Worm (Caenorhabditis elegans) whole organism, mixed stage, embryonic: Measurements from ENCODE around the gene crb-1.
A peak's percentile ranks its signal among the peaks of the same experiment; 100 is the strongest.

ENCODE experiments used
- M03D4.4 ChIP-seq: sonication (generic microtip); optimal IDR thresholded peaks from 2 replicates; lab custom pipeline; 2017; ENCODE audit warnings: mild to moderate bottlenecking, missing genetic modification characterization, missing compliant biosample characterization
- bed-3 ChIP-seq: fragments of 200-800 bp; sonication (Bioruptor generic); optimal IDR thresholded peaks from 3 replicates; lab custom pipeline; 2018; ENCODE audit warnings: mild to moderate bottlenecking, missing genetic modification characterization, moderate library complexity, missing compliant biosample characterization
- blmp-1 ChIP-seq: fragments of 150-350 bp; optimal IDR thresholded peaks from 2 replicates; lab custom pipeline; 2014; ENCODE audit warnings: missing biosample characterization, missing genetic modification characterization
- ceh-39 ChIP-seq: fragments of 150-350 bp; optimal IDR thresholded peaks from 2 replicates; lab custom pipeline; 2014; ENCODE audit warnings: missing biosample characterization, missing genetic modification characterization
- ceh-43 ChIP-seq: fragments of 200-800 bp; sonication (Bioruptor generic); optimal IDR thresholded peaks from 2 replicates; lab custom pipeline; 2018; ENCODE audit warnings: mild to moderate bottlenecking, missing genetic modification characterization, moderate library complexity, missing compliant biosample characterization
- ceh-83 ChIP-seq: fragments of 200-800 bp; sonication (Bioruptor generic); optimal IDR thresholded peaks from 2 replicates; lab custom pipeline; 2018; ENCODE audit warnings: mild to moderate bottlenecking, missing genetic modification characterization, missing compliant biosample characterization
- ces-1 ChIP-seq: fragments of 150-350 bp; optimal IDR thresholded peaks from 2 replicates; lab custom pipeline; 2014; ENCODE audit warnings: missing biosample characterization, missing genetic modification reagents, missing genetic modification characterization
- cnd-1 ChIP-seq: fragments of 200-800 bp; sonication (Bioruptor generic); optimal IDR thresholded peaks from 2 replicates; lab custom pipeline; 2018; ENCODE audit warnings: mild to moderate bottlenecking, missing genetic modification characterization, missing compliant biosample characterization
- elt-1 ChIP-seq: sonication (generic microtip); optimal IDR thresholded peaks from 2 replicates; lab custom pipeline; 2017; ENCODE audit warnings: missing genetic modification characterization, mild to moderate bottlenecking, missing compliant biosample characterization, antibody characterized with exemption, moderate library complexity, borderline replicate concordance; ENCODE audit not compliant: insufficient read depth
- elt-3 ChIP-seq: fragments of 150-350 bp; optimal IDR thresholded peaks from 2 replicates; lab custom pipeline; 2014; ENCODE audit warnings: missing biosample characterization, missing genetic modification characterization
- flh-1 ChIP-seq: fragments of 200-800 bp; sonication (Bioruptor generic); optimal IDR thresholded peaks from 2 replicates; lab custom pipeline; 2018; ENCODE audit warnings: mild to moderate bottlenecking, missing genetic modification characterization, moderate library complexity, missing compliant biosample characterization
- ham-2 ChIP-seq: fragments of 200-800 bp; sonication (Bioruptor generic); optimal IDR thresholded peaks from 2 replicates; lab custom pipeline; 2018; ENCODE audit warnings: mild to moderate bottlenecking, missing genetic modification characterization, missing compliant biosample characterization
- lin-13 ChIP-seq: fragments of 150-350 bp; optimal IDR thresholded peaks from 2 replicates; lab custom pipeline; 2014; ENCODE audit warnings: missing biosample characterization, missing genetic modification characterization
- lin-32 ChIP-seq: fragments of 200-800 bp; sonication (Bioruptor generic); optimal IDR thresholded peaks from 2 replicates; lab custom pipeline; 2018; ENCODE audit warnings: mild to moderate bottlenecking, missing genetic modification characterization, missing compliant biosample characterization
- mep-1 ChIP-seq: fragments of 150-350 bp; optimal IDR thresholded peaks from 2 replicates; lab custom pipeline; 2017; ENCODE audit warnings: missing biosample characterization, missing genetic modification reagents, missing genetic modification characterization, inconsistent platforms
- mls-2 ChIP-seq: sonication (generic microtip); optimal IDR thresholded peaks from 2 replicates; lab custom pipeline; 2016; ENCODE audit warnings: mild to moderate bottlenecking, missing genetic modification characterization, moderate library complexity, missing compliant biosample characterization
- nhr-12 ChIP-seq: fragments of 150-350 bp; optimal IDR thresholded peaks from 2 replicates; lab custom pipeline; 2014; ENCODE audit warnings: missing biosample characterization, missing genetic modification characterization
- nhr-2 ChIP-seq: fragments of 150-350 bp; optimal IDR thresholded peaks from 2 replicates; lab custom pipeline; 2014; ENCODE audit warnings: missing biosample characterization, missing genetic modification characterization
- nhr-237 ChIP-seq: fragments of 150-350 bp; optimal IDR thresholded peaks from 2 replicates; lab custom pipeline; 2014; ENCODE audit warnings: missing biosample characterization, missing genetic modification characterization
- sem-2 ChIP-seq: fragments of 200-800 bp; sonication (Bioruptor generic); optimal IDR thresholded peaks from 2 replicates; lab custom pipeline; 2018; ENCODE audit warnings: mild to moderate bottlenecking, missing genetic modification characterization, missing compliant biosample characterization
- snpc-4 ChIP-seq: fragments of 150-350 bp; optimal IDR thresholded peaks from 2 replicates; lab custom pipeline; 2014; ENCODE audit warnings: missing biosample characterization, missing genetic modification characterization
- sptf-1 ChIP-seq: sonication (generic microtip); optimal IDR thresholded peaks from 2 replicates; lab custom pipeline; 2017; ENCODE audit warnings: mild to moderate bottlenecking, missing genetic modification characterization, moderate library complexity, missing compliant biosample characterization
- tbx-8 ChIP-seq: fragments of 200-800 bp; sonication (Bioruptor generic); optimal IDR thresholded peaks from 2 replicates; lab custom pipeline; 2018; ENCODE audit warnings: mild to moderate bottlenecking, missing genetic modification characterization, moderate library complexity, missing compliant biosample characterization
- unc-120 ChIP-seq: sonication (generic microtip); optimal IDR thresholded peaks from 2 replicates; lab custom pipeline; 2017; ENCODE audit warnings: missing genetic modification characterization, missing compliant biosample characterization; ENCODE audit not compliant: poor library complexity, severe bottlenecking
- unc-39 ChIP-seq: fragments of 150-350 bp; optimal IDR thresholded peaks from 2 replicates; lab custom pipeline; 2014; ENCODE audit warnings: missing biosample characterization, missing genetic modification characterization
- zip-8 ChIP-seq: fragments of 150-350 bp; optimal IDR thresholded peaks from 2 replicates; lab custom pipeline; 2014; ENCODE audit warnings: missing biosample characterization, missing genetic modification characterization

crb-1 gene

ce11 chrX:17421532-17422078 is 7.8 kb upstream of the crb-1 start, which contains the start of gene osm-11:
osm-11 (minus strand) TSS chrX:17421582.
- TF ChIP-seq nhr-2 (tag; lab: Kevin White, UChicago): no peak
- no peak for TF ChIP-seq ceh-39
- no peak for TF ChIP-seq unc-39 (tag; lab: Kevin White, UChicago)
- no peak for TF ChIP-seq mep-1
- no peak for TF ChIP-seq flh-1 (GFP tag; lab: Kevin White, UChicago)

ce11 chrX:17420585-17421459 is 7.0 kb upstream of the crb-1 start:
- TF ChIP-seq ces-1 (GFP tag; lab: Kevin White, UChicago): no peak
- no peak for TF ChIP-seq nhr-12
- TF ChIP-seq lin-32 (GFP tag; lab: Kevin White, UChicago): no peak
- no peak for TF ChIP-seq zip-8 (tag; lab: Kevin White, UChicago)
- TF ChIP-seq bed-3: no peak
- no peak for TF ChIP-seq ceh-83 (GFP tag; lab: Kevin White, UChicago)
- no peak for TF ChIP-seq mls-2 (tag; lab: Kevin White, UChicago)
- no peak for TF ChIP-seq sem-2 (GFP tag; lab: Kevin White, UChicago)
- no peak for TF ChIP-seq cnd-1
- TF ChIP-seq elt-3: no peak
- TF ChIP-seq ham-2 (GFP tag; lab: Kevin White, UChicago): no peak
- no peak for TF ChIP-seq ceh-39
- TF ChIP-seq nhr-237 (tag; lab: Kevin White, UChicago): no peak
- TF ChIP-seq elt-1 (tag; lab: Kevin White, UChicago): no peak
- no peak for TF ChIP-seq lin-13 (tag; lab: Kevin White, UChicago)
- TF ChIP-seq M03D4.4 (tag; lab: Kevin White, UChicago): no peak
- TF ChIP-seq, all 35 proteins: peak for 0

- TF ChIP-seq ceh-39: no peak
- no peak for TF ChIP-seq elt-1 (tag; lab: Kevin White, UChicago)
- TF ChIP-seq M03D4.4 (tag; lab: Kevin White, UChicago): no peak
- no peak for TF ChIP-seq blmp-1 (tag; lab: Kevin White, UChicago)
- TF ChIP-seq nhr-2 (tag; lab: Kevin White, UChicago): no peak
- no peak for TF ChIP-seq ceh-83 (GFP tag; lab: Kevin White, UChicago)
- TF ChIP-seq nhr-12: no peak
These were observed 6.2 kb upstream of the crb-1 start for ce11 chrX:17419813-17420584.

ce11 chrX:17417505-17418004 is 3.7 kb upstream of the crb-1 start:
- TF ChIP-seq tbx-8 (no peak), ceh-43 (GFP tag; lab: Kevin White, UChicago) (no peak), ces-1 (GFP tag; lab: Kevin White, UChicago) (no peak), elt-1 (tag; lab: Kevin White, UChicago) (no peak), sptf-1 (tag; lab: Kevin White, UChicago) (no peak), sem-2 (GFP tag; lab: Kevin White, UChicago) (no peak), nhr-2 (tag; lab: Kevin White, UChicago) (no peak)

- no peak for TF ChIP-seq lin-13 (tag; lab: Kevin White, UChicago)
- TF ChIP-seq blmp-1 (tag; lab: Kevin White, UChicago): no peak
- peak; percentile 42 for TF ChIP-seq zip-8 (tag; lab: Kevin White, UChicago)
- no peak for TF ChIP-seq unc-120 (tag; lab: Kevin White, UChicago)
- TF ChIP-seq bed-3: no peak
- TF ChIP-seq snpc-4 (tag; lab: Kevin White, UChicago): no peak
- TF ChIP-seq lin-32 (GFP tag; lab: Kevin White, UChicago): no peak
These were observed 1.2 kb downstream of the crb-1 start for ce11 chrX:17412642-17413041.
